Fruit fly (Drosophila melanogaster): ENCODE data around the gene CG4278.

The CG4278 gene

dm6 chr2L:16323544-16323943 is 3.3 kb upstream of the CG4278 start:
- peak; percentile 29 for TF ChIP-seq CG6854 (GFP tag; optimal IDR thresholded peaks at IDR 0.05)
- TF ChIP-seq eg (GFP tag; IDR thresholded peaks at IDR 0.05) = 0 out of 3 replicates have a peak, but pooled peaks have one; percentile 8
- TF ChIP-seq fd85E (GFP tag; optimal IDR thresholded peaks at IDR 0.05) = no peak
- TF ChIP-seq CG7368 (GFP tag; optimal IDR thresholded peaks at IDR 0.05) = no peak

dm6 chr2L:16324833-16325232 is 2.0 kb upstream of the CG4278 start:
- TF ChIP-seq net (GFP tag; optimal IDR thresholded peaks at IDR 0.05) (peak; percentile 8), ss (GFP tag; optimal IDR thresholded peaks at IDR 0.05) (peak; percentile 49 to 70), Blimp-1 (GFP tag; optimal IDR thresholded peaks at IDR 0.05) (peak; percentile 31), CG6163 (GFP tag; IDR thresholded peaks at IDR 0.05) (peak; percentile 59; the same call in 2 of the 3 replicates), CG6276 (GFP tag; optimal IDR thresholded peaks at IDR 0.05) (peak; percentile 22), Sox14 (GFP tag; optimal IDR thresholded peaks at IDR 0.05) (peak; percentile 41), Eip75B (GFP tag; optimal IDR thresholded peaks at IDR 0.05) (no peak), CG6808 (GFP tag; optimal IDR thresholded peaks at IDR 0.05) (peak; percentile 17), CG15336 (GFP tag; IDR thresholded peaks at IDR 0.05) (peak; percentile 22; the same call in 1 of the 2 replicates), CG11762 (GFP tag; optimal IDR thresholded peaks at IDR 0.05; ENCODE audit: insufficient read depth) (no peak), svp (GFP tag) (peak; percentile 89), CG9139 (GFP tag; optimal IDR thresholded peaks at IDR 0.05) (peak; percentile 48), Eip78C (GFP tag) (peak; percentile 76), CG6854 (GFP tag; optimal IDR thresholded peaks at IDR 0.05) (peak; percentile 45), Lpt (GFP tag; optimal IDR thresholded peaks at IDR 0.05) (no peak), vri (GFP tag; optimal IDR thresholded peaks at IDR 0.05) (peak; percentile 22), CG16779 (tag; optimal IDR thresholded peaks at IDR 0.05) (peak; percentile 58), OdsH (GFP tag; optimal IDR thresholded peaks at IDR 0.05) (no peak)

dm6 chr2L:16325515-16326257 is 1.2 kb upstream of the CG4278 start, which contains the start of gene cact:
Gene cact, minus strand, starts transcription at chr2L:16326207.
- TF ChIP-seq OdsH (GFP tag; optimal IDR thresholded peaks at IDR 0.05) = peak; percentile 94
- peak; percentile 92 for TF ChIP-seq Sox102F (GFP tag; optimal IDR thresholded peaks at IDR 0.05)
- TF ChIP-seq CG10669 (GFP tag; optimal IDR thresholded peaks at IDR 0.05) = peak; percentile 85
- TF ChIP-seq CG15336 (GFP tag; IDR thresholded peaks at IDR 0.05) = peak; percentile 93
- TF ChIP-seq Hr4 (GFP tag; optimal IDR thresholded peaks at IDR 0.05) = peak; percentile 96
- peak; percentile 63 for TF ChIP-seq CG11762 (GFP tag; optimal IDR thresholded peaks at IDR 0.05; ENCODE audit: insufficient read depth)
- peak; percentile 94 for TF ChIP-seq Sox14 (GFP tag; optimal IDR thresholded peaks at IDR 0.05)
- TF ChIP-seq CG3032 (tag; optimal IDR thresholded peaks at IDR 0.05) = peak; percentile 88
- peak; percentile 86 for TF ChIP-seq CG11294 (GFP tag; IDR thresholded peaks at IDR 0.05)
- peak; percentile 89 for TF ChIP-seq Sox15 (GFP tag; optimal IDR thresholded peaks at IDR 0.05)
- peak; percentile 92 for TF ChIP-seq eg (GFP tag; IDR thresholded peaks at IDR 0.05)
- peak; percentile 23 for TF ChIP-seq Blimp-1 (GFP tag; optimal IDR thresholded peaks at IDR 0.05)
- peak; percentile 88 for TF ChIP-seq CG8632 (GFP tag; optimal IDR thresholded peaks at IDR 0.05)
- TF ChIP-seq CG6276 (GFP tag; optimal IDR thresholded peaks at IDR 0.05) = peak; percentile 82
- peak; percentile 94 for TF ChIP-seq pdm3 (GFP tag; optimal IDR thresholded peaks at IDR 0.05)
- peak; percentile 92 for TF ChIP-seq CG34406 (GFP tag; optimal IDR thresholded peaks at IDR 0.05)
- TF ChIP-seq Eip78C (GFP tag) = peak; percentile 98
- peak; percentile 92 for TF ChIP-seq topi (GFP tag; optimal IDR thresholded peaks at IDR 0.05)
- peak; percentile 68 for TF ChIP-seq CG1621 (tag; optimal IDR thresholded peaks at IDR 0.05)
- TF ChIP-seq dac (GFP tag; optimal IDR thresholded peaks at IDR 0.05) = peak; percentile 87
- peak; percentile 94 for TF ChIP-seq Hr39 (GFP tag; optimal IDR thresholded peaks at IDR 0.05)
- peak; percentile 92 for TF ChIP-seq CG8119 (GFP tag; IDR thresholded peaks at IDR 0.05)
- TF ChIP-seq CG7368 (GFP tag; optimal IDR thresholded peaks at IDR 0.05) = peak; percentile 78
- peak; percentile 87 for TF ChIP-seq CG8319 (GFP tag; optimal IDR thresholded peaks at IDR 0.05)
- TF ChIP-seq CG6808 (GFP tag; optimal IDR thresholded peaks at IDR 0.05) = peak; percentile 68
- TF ChIP-seq spab (GFP tag; optimal IDR thresholded peaks at IDR 0.05) = peak; percentile 69
- TF ChIP-seq acj6 (GFP tag; optimal IDR thresholded peaks at IDR 0.05) = peak; percentile 93
- TF ChIP-seq Ets96B (tag; optimal IDR thresholded peaks at IDR 0.05) = peak; percentile 93
- TF ChIP-seq vri (GFP tag; optimal IDR thresholded peaks at IDR 0.05) = peak; percentile 84
- peak; percentile 97 for TF ChIP-seq CG31627 (GFP tag; optimal IDR thresholded peaks at IDR 0.05)
- TF ChIP-seq CG9139 (GFP tag; optimal IDR thresholded peaks at IDR 0.05) = peak; percentile 37
- peak; percentile 91 for TF ChIP-seq CG6792 (GFP tag; optimal IDR thresholded peaks at IDR 0.05)
- TF ChIP-seq Ets21C (GFP tag; optimal IDR thresholded peaks at IDR 0.05) = peak; percentile 92
- peak; percentile 49 for TF ChIP-seq CG6854 (GFP tag; optimal IDR thresholded peaks at IDR 0.05)
- TF ChIP-seq dsx (GFP tag; optimal IDR thresholded peaks at IDR 0.05; ENCODE audit: poor library complexity, severe bottlenecking) = peak; percentile 85
- peak; percentile 94 for TF ChIP-seq cyc (GFP tag; optimal IDR thresholded peaks at IDR 0.05)

All from whole organism, prepupa.